Worm (Caenorhabditis elegans) whole organism, L4 larva: Measurements from ENCODE around the gene ifa-1.
A peak's percentile ranks its signal among the peaks of the same experiment; 100 is the strongest.

Source experiments
- F26F4.8 ChIP-seq: fragments of 200-800 bp; sonication (Bioruptor generic); conservative IDR thresholded peaks from 2 replicates; pipeline ENCODE4 v1.3.6; 2022; ENCODE audit warnings: missing genetic modification characterization, missing compliant biosample characterization
- Y105C5A.15 ChIP-seq: fragments of 200-800 bp; sonication (Bioruptor generic); IDR thresholded peaks from 2 replicates; pipeline ENCODE4 v1.3.6; 2022; ENCODE audit warnings: missing genetic modification characterization, missing compliant biosample characterization
- Y75B8A.6 ChIP-seq: fragments of 200-800 bp; sonication (Bioruptor generic); IDR thresholded peaks from 2 replicates; pipeline ENCODE4 v1.3.6; 2022; ENCODE audit warnings: missing genetic modification reagents, missing genetic modification characterization, missing compliant biosample characterization
- ZK546.5 ChIP-seq, 2 experiments: sonication (generic microtip); optimal IDR thresholded peaks; 2 replicates each; lab custom pipeline; 2017; ENCODE audit warnings: missing biosample characterization in 2 of 2, missing genetic modification characterization in 2 of 2
- aly-2 ChIP-seq: sonication (generic microtip); optimal IDR thresholded peaks from 2 replicates; lab custom pipeline; 2018; ENCODE audit warnings: missing biosample characterization, missing genetic modification characterization
- ceh-32 ChIP-seq: sonication (generic microtip); optimal IDR thresholded peaks from 2 replicates; lab custom pipeline; 2016; ENCODE audit warnings: mild to moderate bottlenecking, missing genetic modification characterization, missing compliant biosample characterization; ENCODE audit not compliant: poor library complexity
- ceh-44 ChIP-seq: fragments of 200-800 bp; sonication (Bioruptor generic); IDR thresholded peaks from 2 replicates; pipeline ENCODE4 v1.3.6; 2022; ENCODE audit warnings: missing genetic modification reagents, missing genetic modification characterization, missing compliant biosample characterization
- ceh-82 ChIP-seq: sonication (generic microtip); optimal IDR thresholded peaks from 2 replicates; lab custom pipeline; 2017; ENCODE audit warnings: missing biosample characterization, missing genetic modification characterization
- ces-1 ChIP-seq: fragments of 150-350 bp; sonication (generic microtip); optimal IDR thresholded peaks from 4 replicates; lab custom pipeline; 2014; ENCODE audit warnings: missing biosample characterization, missing genetic modification reagents, missing genetic modification characterization
- daf-16 ChIP-seq, 3 experiments: sonication (generic microtip); optimal IDR thresholded peaks; 2 replicates each; lab custom pipeline; 2016 to 2017; ENCODE audit warnings: missing genetic modification characterization in 3 of 3, missing genetic modification reagents in 3 of 3, mild to moderate bottlenecking in 2 of 3, missing compliant biosample characterization in 2 of 3, missing biosample characterization in 1 of 3, moderate library complexity in 1 of 3
- dmd-8 ChIP-seq: fragments of 200-800 bp; sonication (Bioruptor generic); IDR thresholded peaks from 2 replicates; pipeline ENCODE4 v1.3.6; 2022; ENCODE audit warnings: missing genetic modification characterization, missing compliant biosample characterization
- dmd-9 ChIP-seq: fragments of 200-800 bp; sonication (Bioruptor generic); IDR thresholded peaks from 2 replicates; pipeline ENCODE4 v1.3.6; 2022; ENCODE audit warnings: missing genetic modification reagents, missing genetic modification characterization, missing compliant biosample characterization
- egl-27 ChIP-seq: sonication (generic microtip); optimal IDR thresholded peaks from 3 replicates; lab custom pipeline; 2017; ENCODE audit warnings: missing biosample characterization, missing genetic modification reagents, missing genetic modification characterization
- fkh-10 ChIP-seq: fragments of 150-350 bp; optimal IDR thresholded peaks from 2 replicates; lab custom pipeline; 2014; ENCODE audit warnings: missing biosample characterization, missing genetic modification reagents, missing genetic modification characterization
- fos-1 ChIP-seq: fragments of 150-350 bp; optimal IDR thresholded peaks from 2 replicates; lab custom pipeline; 2014; ENCODE audit warnings: missing biosample characterization, missing genetic modification characterization
- hif-1 ChIP-seq, 2 experiments: sonication (generic microtip); optimal IDR thresholded peaks; 2 replicates each; lab custom pipeline; 2016 to 2017; ENCODE audit warnings: missing compliant biosample characterization in 2 of 2, missing genetic modification characterization in 2 of 2, missing genetic modification reagents in 2 of 2, missing genotype in 2 of 2, mild to moderate bottlenecking in 1 of 2
- hlh-11 ChIP-seq: fragments of 200-800 bp; sonication (Bioruptor generic); optimal IDR thresholded peaks from 2 replicates; lab custom pipeline; 2018; ENCODE audit warnings: mild to moderate bottlenecking, missing genetic modification characterization, missing compliant biosample characterization
- hmg-1.1 ChIP-seq: fragments of 200-800 bp; sonication (Bioruptor generic); IDR thresholded peaks from 2 replicates; pipeline ENCODE4 v1.3.6; 2022; ENCODE audit warnings: missing genetic modification reagents, missing genetic modification characterization, missing compliant biosample characterization
- jun-1 ChIP-seq: fragments of 150-350 bp; optimal IDR thresholded peaks from 2 replicates; lab custom pipeline; 2014; ENCODE audit warnings: missing biosample characterization, missing genetic modification reagents, missing genetic modification characterization
- lin-1 ChIP-seq: fragments of 200-800 bp; sonication (Bioruptor generic); IDR thresholded peaks from 2 replicates; pipeline ENCODE4 v1.3.6; 2022; ENCODE audit warnings: missing genetic modification reagents, missing genetic modification characterization, missing compliant biosample characterization
- lin-13 ChIP-seq: fragments of 150-350 bp; optimal IDR thresholded peaks from 2 replicates; lab custom pipeline; 2014; ENCODE audit warnings: missing biosample characterization, missing genetic modification reagents, missing genetic modification characterization
- lin-15B ChIP-seq: fragments of 150-350 bp; sonication (generic microtip); optimal IDR thresholded peaks from 3 replicates; lab custom pipeline; 2014; ENCODE audit warnings: missing biosample characterization, missing genetic modification characterization
- lir-3 ChIP-seq: sonication (generic microtip); optimal IDR thresholded peaks from 2 replicates; lab custom pipeline; 2016; ENCODE audit warnings: mild to moderate bottlenecking, missing genetic modification characterization, missing compliant biosample characterization
- mdl-1 ChIP-seq, 2 experiments: fragments of 150-350 bp in 1 of 2; sonication (generic microtip) in 1 of 2; optimal IDR thresholded peaks; 2 replicates each; lab custom pipeline; 2014 to 2017; ENCODE audit warnings: missing biosample characterization in 2 of 2, missing genetic modification characterization in 2 of 2
- mdt-29 ChIP-seq: fragments of 200-800 bp; sonication (Bioruptor generic); IDR thresholded peaks from 2 replicates; pipeline ENCODE4 v1.3.6; 2022; ENCODE audit warnings: missing genetic modification reagents, missing genetic modification characterization, missing compliant biosample characterization
- mep-1 ChIP-seq: fragments of 150-350 bp; sonication (generic microtip); optimal IDR thresholded peaks from 3 replicates; lab custom pipeline; 2014; ENCODE audit warnings: missing biosample characterization, missing genetic modification characterization
- mes-2 ChIP-seq: sonication (generic microtip); optimal IDR thresholded peaks from 2 replicates; lab custom pipeline; 2016; ENCODE audit warnings: missing genotype, mild to moderate bottlenecking, missing genetic modification characterization, missing compliant biosample characterization; ENCODE audit not compliant: poor library complexity, severe bottlenecking
- mxl-2 ChIP-seq: fragments of 200-800 bp; sonication (Bioruptor generic); conservative IDR thresholded peaks from 2 replicates; pipeline ENCODE4 v1.3.6; 2022; ENCODE audit warnings: missing genetic modification reagents, missing genetic modification characterization, missing compliant biosample characterization
- mxl-3 ChIP-seq: fragments of 200-800 bp; sonication (Bioruptor generic); optimal IDR thresholded peaks from 2 replicates; lab custom pipeline; 2018; ENCODE audit warnings: mild to moderate bottlenecking, missing genetic modification characterization, missing compliant biosample characterization
- nhr-10 ChIP-seq: fragments of 150-350 bp; optimal IDR thresholded peaks from 2 replicates; lab custom pipeline; 2014; ENCODE audit warnings: missing biosample characterization, missing genetic modification characterization
- nhr-102 ChIP-seq: sonication (generic microtip); optimal IDR thresholded peaks from 2 replicates; lab custom pipeline; 2016; ENCODE audit warnings: mild to moderate bottlenecking, missing genetic modification characterization, moderate library complexity, missing compliant biosample characterization
- nhr-237 ChIP-seq: sonication (generic microtip); optimal IDR thresholded peaks from 2 replicates; lab custom pipeline; 2017; ENCODE audit warnings: missing biosample characterization, missing genetic modification characterization
- nhr-25 ChIP-seq: sonication (generic microtip); optimal IDR thresholded peaks from 2 replicates; lab custom pipeline; 2017; ENCODE audit warnings: missing genetic modification characterization, mild to moderate bottlenecking, missing compliant biosample characterization, antibody characterized with exemption, moderate library complexity, borderline replicate concordance; ENCODE audit not compliant: insufficient read depth
- nhr-28 ChIP-seq: fragments of 150-350 bp; optimal IDR thresholded peaks from 2 replicates; lab custom pipeline; 2014; ENCODE audit warnings: missing biosample characterization, missing genetic modification characterization
- nhr-42 ChIP-seq: fragments of 200-800 bp; sonication (Bioruptor generic); IDR thresholded peaks from 2 replicates; pipeline ENCODE4 v1.3.6; 2022; ENCODE audit warnings: missing genetic modification characterization, missing compliant biosample characterization
- nhr-48 ChIP-seq: sonication (generic microtip); optimal IDR thresholded peaks from 2 replicates; lab custom pipeline; 2016; ENCODE audit warnings: mild to moderate bottlenecking, missing genetic modification characterization, missing compliant biosample characterization
- nhr-77 ChIP-seq: fragments of 150-350 bp; optimal IDR thresholded peaks from 2 replicates; lab custom pipeline; 2014; ENCODE audit warnings: missing biosample characterization, missing genetic modification characterization
- php-3 ChIP-seq: fragments of 200-800 bp; sonication (Bioruptor generic); IDR thresholded peaks from 2 replicates; pipeline ENCODE4 v1.3.6; 2022; ENCODE audit warnings: missing genetic modification reagents, missing genetic modification characterization, missing compliant biosample characterization
- pqm-1 ChIP-seq: sonication (generic microtip); optimal IDR thresholded peaks from 2 replicates; lab custom pipeline; 2017; ENCODE audit warnings: missing biosample characterization, missing genetic modification characterization
- rbr-2 ChIP-seq: sonication (generic microtip); optimal IDR thresholded peaks from 2 replicates; lab custom pipeline; 2016; ENCODE audit warnings: missing genotype, missing genetic modification characterization, missing compliant biosample characterization
- sdz-12 ChIP-seq: fragments of 200-800 bp; sonication (Bioruptor generic); optimal IDR thresholded peaks from 2 replicates; lab custom pipeline; 2018; ENCODE audit warnings: mild to moderate bottlenecking, missing genetic modification characterization, missing compliant biosample characterization
- set-16 ChIP-seq: fragments of 200-800 bp; sonication (Bioruptor generic); IDR thresholded peaks from 2 replicates; pipeline ENCODE4 v1.3.6; 2022; ENCODE audit warnings: missing genetic modification reagents, missing genetic modification characterization, missing compliant biosample characterization
- skn-1 ChIP-seq: fragments of 150-350 bp; optimal IDR thresholded peaks from 2 replicates; lab custom pipeline; 2014; ENCODE audit warnings: missing biosample characterization, missing genetic modification characterization
- snpc-4 ChIP-seq: fragments of 150-350 bp; optimal IDR thresholded peaks from 2 replicates; lab custom pipeline; 2014; ENCODE audit warnings: missing biosample characterization, missing genetic modification characterization
- tag-97 ChIP-seq: fragments of 200-800 bp; sonication (Bioruptor generic); IDR thresholded peaks from 2 replicates; pipeline ENCODE4 v1.3.6; 2022; ENCODE audit warnings: missing genetic modification characterization, missing compliant biosample characterization
- tra-1 ChIP-seq: fragments of 200-800 bp; sonication (Bioruptor generic); IDR thresholded peaks from 2 replicates; pipeline ENCODE4 v1.3.6; 2022; ENCODE audit warnings: missing genetic modification reagents, missing genetic modification characterization, missing compliant biosample characterization
- unc-130 ChIP-seq: sonication (generic microtip); optimal IDR thresholded peaks from 2 replicates; lab custom pipeline; 2016; ENCODE audit warnings: missing genetic modification reagents, missing genetic modification characterization, missing compliant biosample characterization
- zag-1 ChIP-seq: fragments of 150-350 bp; optimal IDR thresholded peaks from 2 replicates; lab custom pipeline; 2014; ENCODE audit warnings: missing biosample characterization, missing genetic modification characterization
- zfp-3 ChIP-seq: fragments of 200-800 bp; sonication (Bioruptor generic); conservative IDR thresholded peaks from 2 replicates; pipeline ENCODE4 v1.3.6; 2022; ENCODE audit warnings: missing genetic modification reagents, missing genetic modification characterization, missing compliant biosample characterization
- zip-11 ChIP-seq: fragments of 200-800 bp; sonication (Bioruptor generic); IDR thresholded peaks from 2 replicates; pipeline ENCODE4 v1.3.6; 2022; ENCODE audit warnings: missing genetic modification characterization, missing compliant biosample characterization
- ztf-7 ChIP-seq: fragments of 150-350 bp; optimal IDR thresholded peaks from 2 replicates; lab custom pipeline; 2014; ENCODE audit warnings: missing biosample characterization, missing genetic modification characterization

Gene ifa-1

ce11 chrX:11252429-11252828 lies 18.6 kb upstream of the ifa-1 start (continued):
- TF ChIP-seq dmd-8 (GFP tag; lab: Robert Waterston, UW) (no peak), snpc-4 (no peak), nhr-10 (tag; lab: Kevin White, UChicago) (no peak), lin-1 (GFP tag; lab: Robert Waterston, UW) (peak; percentile 91), lir-3 (tag; lab: Kevin White, UChicago) (peak; percentile 52), nhr-77 (tag; lab: Kevin White, UChicago) (no peak), mxl-3 (GFP tag; lab: Kevin White, UChicago) (no peak), ztf-7 (peak; percentile 61), mep-1 (tag; lab: Kevin White, UChicago) (peak; percentile 75), mdt-29 (GFP tag; lab: Robert Waterston, UW) (peak; percentile 63), fkh-10 (GFP tag; lab: Kevin White, UChicago) (no peak), egl-27 (tag; lab: Kevin White, UChicago) (no peak), daf-16 (GFP tag; optimal IDR thresholded peaks at IDR 0.05; lab: Kevin White, UChicago) (peak; percentile 65 to 70), daf-16 (tag; optimal IDR thresholded peaks at IDR 0.05; lab: Kevin White, UChicago) (peak; percentile 49), fos-1 (tag; lab: Kevin White, UChicago) (no peak), nhr-25 (no peak), nhr-28 (tag; lab: Kevin White, UChicago) (peak; percentile 25), pqm-1 (tag; lab: Kevin White, UChicago) (no peak), Y75B8A.6 (0 out of 2 replicates have a peak, but pooled peaks have one; percentile 76), ZK546.5 (tag; optimal IDR thresholded peaks at IDR 0.05; lab: Kevin White, UChicago) (no peak), mdl-1 (tag; optimal IDR thresholded peaks at IDR 0.05; lab: Kevin White, UChicago) (peak in 1 of 2 experiments; percentile 16), nhr-42 (no peak), lin-15B (tag; lab: Kevin White, UChicago) (no peak), skn-1 (tag; lab: Kevin White, UChicago) (no peak), zag-1 (no peak), nhr-102 (tag; lab: Kevin White, UChicago) (peak; percentile 73), sdz-12 (peak; percentile 30), zfp-3 (no peak; the same call in 1 of the 2 replicates), dmd-9 (GFP tag; lab: Robert Waterston, UW) (no peak), aly-2 (tag; lab: Kevin White, UChicago) (no peak), ceh-82 (tag; lab: Kevin White, UChicago) (no peak), Y105C5A.15 (no peak), F26F4.8 (GFP tag; lab: Robert Waterston, UW) (0 out of 2 replicates have a peak, but pooled peaks have one; percentile 35), tra-1 (peak; percentile 67; the same call in 1 of the 2 replicates), hif-1 (tag; optimal IDR thresholded peaks at IDR 0.05; lab: Kevin White, UChicago) (peak in 1 of 2 experiments; percentile 47), lin-13 (GFP tag; lab: Kevin White, UChicago) (peak; percentile 44), unc-130 (peak; percentile 70), ceh-32 (tag; lab: Kevin White, UChicago) (no peak), rbr-2 (tag; lab: Kevin White, UChicago) (peak; percentile 71), hlh-11 (tag; lab: Kevin White, UChicago) (peak; percentile 48), mes-2 (peak; percentile 76), php-3 (GFP tag; lab: Robert Waterston, UW) (peak; percentile 71), zip-11 (no peak), nhr-48 (tag; lab: Kevin White, UChicago) (peak; percentile 48), ceh-44 (GFP tag; lab: Robert Waterston, UW) (peak; percentile 33; the same call in 1 of the 2 replicates), mxl-2 (0 out of 2 replicates have a peak, but pooled peaks have one; percentile 4), tag-97 (GFP tag; lab: Robert Waterston, UW) (no peak), jun-1 (tag; lab: Kevin White, UChicago) (no peak), ces-1 (GFP tag; lab: Kevin White, UChicago) (no peak), nhr-237 (no peak), hmg-1.1 (GFP tag; lab: Robert Waterston, UW) (peak; percentile 80), set-16 (GFP tag; lab: Robert Waterston, UW) (no peak)
